Worm (Caenorhabditis elegans) whole organism, L4 larva: ENCODE data around the gene fshr-1.

Experiments
- ceh-28 ChIP-seq: fragments of 150-350 bp; optimal IDR thresholded peaks from 2 replicates; lab custom pipeline; 2014; ENCODE audit warnings: missing biosample characterization, missing genetic modification reagents, missing genetic modification characterization
- ceh-62 ChIP-seq: sonication (generic microtip); optimal IDR thresholded peaks from 2 replicates; lab custom pipeline; 2017; ENCODE audit warnings: missing biosample characterization, missing genetic modification characterization
- cey-2 ChIP-seq: sonication (generic microtip); optimal IDR thresholded peaks from 3 replicates; lab custom pipeline; 2017; ENCODE audit warnings: missing genetic modification characterization, mild to moderate bottlenecking, missing compliant biosample characterization, antibody characterized with exemption, borderline replicate concordance; ENCODE audit not compliant: insufficient read depth
- dmd-6 ChIP-seq: fragments of 200-800 bp; sonication (Bioruptor generic); IDR thresholded peaks from 2 replicates; pipeline ENCODE4 v1.3.6; 2022; ENCODE audit warnings: missing genetic modification reagents, missing genetic modification characterization, missing compliant biosample characterization
- fkh-10 ChIP-seq: fragments of 150-350 bp; optimal IDR thresholded peaks from 2 replicates; lab custom pipeline; 2014; ENCODE audit warnings: missing biosample characterization, missing genetic modification reagents, missing genetic modification characterization
- jun-1 ChIP-seq: fragments of 150-350 bp; optimal IDR thresholded peaks from 2 replicates; lab custom pipeline; 2014; ENCODE audit warnings: missing biosample characterization, missing genetic modification reagents, missing genetic modification characterization
- nhr-76 ChIP-seq: fragments of 150-350 bp; optimal IDR thresholded peaks from 2 replicates; lab custom pipeline; 2014; ENCODE audit warnings: missing biosample characterization, missing genetic modification characterization
- nhr-77 ChIP-seq: fragments of 150-350 bp; optimal IDR thresholded peaks from 2 replicates; lab custom pipeline; 2014; ENCODE audit warnings: missing biosample characterization, missing genetic modification characterization
- snpc-4 ChIP-seq: fragments of 150-350 bp; optimal IDR thresholded peaks from 2 replicates; lab custom pipeline; 2014; ENCODE audit warnings: missing biosample characterization, missing genetic modification characterization

DNA sequence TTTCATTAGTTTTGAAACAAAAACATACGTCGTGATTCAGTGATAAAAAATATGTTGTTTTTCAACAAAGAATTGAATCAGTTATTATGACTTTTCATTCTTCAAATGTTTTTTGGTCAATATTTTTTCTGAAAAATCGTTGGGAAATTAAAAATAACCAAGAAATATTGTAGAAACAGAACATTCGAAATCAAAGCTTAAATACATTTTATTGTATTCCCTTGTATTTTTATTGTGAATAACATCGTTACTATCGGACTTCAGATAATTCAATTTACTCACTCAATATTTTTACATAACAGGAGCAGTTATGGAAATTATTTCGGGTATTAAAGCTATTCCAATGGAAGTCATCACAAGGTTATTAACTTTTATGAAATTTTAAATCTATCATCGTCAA is 27.0 kb downstream of the fshr-1 start, which contains the start of gene C50H2.4:
- TF ChIP-seq dmd-6 (no peak), cey-2 (tag; lab: Kevin White, UChicago) (no peak), ceh-62 (tag; lab: Kevin White, UChicago) (no peak), nhr-77 (tag; lab: Kevin White, UChicago) (no peak), fkh-10 (GFP tag; lab: Kevin White, UChicago) (no peak), nhr-76 (tag; lab: Kevin White, UChicago) (no peak), ceh-28 (no peak), snpc-4 (no peak), jun-1 (tag; lab: Kevin White, UChicago) (no peak)
